Worm (Caenorhabditis elegans) whole organism, late embryonic: Measurements from ENCODE around the gene F38C2.7.

ENCODE experiments used
- ceh-14 ChIP-seq: sonication (generic microtip); optimal IDR thresholded peaks from 2 replicates; lab custom pipeline; 2016; ENCODE audit warnings: missing genotype, missing genetic modification characterization, missing compliant biosample characterization
- elt-2 ChIP-seq: sonication (generic microtip); optimal IDR thresholded peaks from 2 replicates; lab custom pipeline; 2016; ENCODE audit warnings: missing genetic modification reagents, missing genetic modification characterization, missing compliant biosample characterization
- nhr-11 ChIP-seq: fragments of 150-350 bp; optimal IDR thresholded peaks from 2 replicates; lab custom pipeline; 2014; ENCODE audit warnings: missing biosample characterization, missing genetic modification characterization
- pat-9 ChIP-seq: fragments of 200-800 bp; sonication (Bioruptor generic); optimal IDR thresholded peaks from 2 replicates; lab custom pipeline; 2018; ENCODE audit warnings: mild to moderate bottlenecking, missing genetic modification characterization, moderate library complexity, missing compliant biosample characterization
- tbx-7 ChIP-seq: sonication (generic microtip); optimal IDR thresholded peaks from 2 replicates; lab custom pipeline; 2016; ENCODE audit warnings: missing genotype, missing genetic modification characterization, missing compliant biosample characterization

ce11 chrIV:16238555-16238954 lies 38.6 kb downstream of the F38C2.7 start, which contains the start of gene srw-61:
- TF ChIP-seq tbx-7 (tag; lab: Kevin White, UChicago) (no peak), elt-2 (tag; lab: Kevin White, UChicago) (no peak), ceh-14 (tag; lab: Kevin White, UChicago) (no peak), nhr-11 (tag; lab: Kevin White, UChicago) (no peak), pat-9 (tag; lab: Kevin White, UChicago) (no peak)
